Fruit fly (Drosophila melanogaster): Measurements from ENCODE around the gene Fit2.

DNA sequence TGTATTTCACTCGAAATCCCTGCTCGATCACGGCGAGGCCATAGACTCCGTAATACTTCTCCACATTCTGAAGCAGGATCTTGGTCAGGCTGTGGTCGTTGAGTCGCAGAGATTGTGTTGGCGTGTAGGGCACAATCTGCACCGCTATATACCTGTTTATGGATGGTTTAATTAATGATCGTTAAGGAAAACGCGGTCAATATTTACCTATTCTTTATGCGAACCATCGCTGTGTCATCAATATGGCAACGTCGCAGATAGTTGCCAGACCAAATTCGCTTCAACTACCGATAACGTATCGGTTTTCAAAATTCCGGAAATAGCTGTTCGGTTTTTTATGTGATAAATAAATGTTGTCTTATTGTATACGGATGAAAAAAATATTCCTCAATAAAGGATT, 20.7 kb downstream of the Fit2 start, which contains the start of gene Pop5:
- no peak for TF ChIP-seq dl (GFP tag; optimal IDR thresholded peaks at IDR 0.05; ENCODE audit: insufficient read depth in 1 of 2, partially characterized antibody in 2 of 2)
- no peak for TF ChIP-seq OdsH (GFP tag; optimal IDR thresholded peaks at IDR 0.05)
- no peak for TF ChIP-seq pan (optimal IDR thresholded peaks at IDR 0.05)
- TF ChIP-seq Sp1 (GFP tag; optimal IDR thresholded peaks at IDR 0.05) = no peak
- no peak for TF ChIP-seq psq (GFP tag; optimal IDR thresholded peaks at IDR 0.05)
- no peak for TF ChIP-seq jim (GFP tag; optimal IDR thresholded peaks at IDR 0.05)
- TF ChIP-seq CrebA (GFP tag; optimal IDR thresholded peaks at IDR 0.05; ENCODE audit: borderline replicate concordance) = no peak
- no peak for TF ChIP-seq usp (GFP tag; optimal IDR thresholded peaks at IDR 0.05)
- no peak for TF ChIP-seq tai (GFP tag; optimal IDR thresholded peaks at IDR 0.05)
- no peak for TF ChIP-seq Abd-B (GFP tag; optimal IDR thresholded peaks at IDR 0.05)
